Fruit fly (Drosophila melanogaster) whole organism, embryonic: ENCODE measurements around the gene CG6066.

Source experiments
- CG12104 ChIP-seq: fragments of 200-800 bp; sonication (Bioruptor generic); optimal IDR thresholded peaks from 3 replicates; lab custom pipeline; 2016; ENCODE audit warnings: missing biosample characterization, missing genetic modification characterization
- CG9876 ChIP-seq: fragments of 200-800 bp; sonication (Bioruptor generic); optimal IDR thresholded peaks from 2 replicates; lab custom pipeline; 2016; ENCODE audit warnings: missing biosample characterization, missing genetic modification characterization
- fd3F ChIP-seq: fragments of 200-800 bp; sonication (Bioruptor generic); optimal IDR thresholded peaks from 2 replicates; lab custom pipeline; 2018; ENCODE audit warnings: missing biosample characterization, mild to moderate bottlenecking, missing genetic modification characterization, moderate library complexity
- slp2 ChIP-seq: fragments of 200-800 bp; sonication (Bioruptor generic); optimal IDR thresholded peaks from 2 replicates; lab custom pipeline; 2016; ENCODE audit warnings: missing biosample characterization, missing genetic modification characterization
- zen2 ChIP-seq: fragments of 200-800 bp; sonication (Bioruptor generic); IDR thresholded peaks from 3 replicates; pipeline ENCODE4 v1.3.6; 2022; ENCODE audit warnings: missing biosample characterization, missing genetic modification characterization; ENCODE audit not compliant: partially characterized antibody

dm6 chr3R:27076618-27077017 lies 39.9 kb downstream of the CG6066 start:
- no peak for TF ChIP-seq slp2 (GFP tag; lab: Kevin White, UChicago)
- TF ChIP-seq fd3F (GFP tag; lab: Kevin White, UChicago) = no peak
- no peak for TF ChIP-seq CG9876 (GFP tag; lab: Kevin White, UChicago)
- TF ChIP-seq zen2 (GFP tag; lab: Robert Waterston, UW) = no peak
- no peak for TF ChIP-seq CG12104 (GFP tag; lab: Kevin White, UChicago)
